Worm (Caenorhabditis elegans) whole organism, late embryonic: Measurements from ENCODE around the gene ubq-2.

ENCODE experiments used
- C38D4.7 ChIP-seq: fragments of 200-800 bp; sonication (Bioruptor generic); optimal IDR thresholded peaks from 2 replicates; lab custom pipeline; 2018; ENCODE audit warnings: mild to moderate bottlenecking, missing genetic modification characterization, moderate library complexity, missing compliant biosample characterization
- F13H6.1 ChIP-seq: sonication (generic microtip); optimal IDR thresholded peaks from 2 replicates; lab custom pipeline; 2016; ENCODE audit warnings: missing genetic modification characterization, missing compliant biosample characterization
- Y22D7AL.16 ChIP-seq: sonication (generic microtip); optimal IDR thresholded peaks from 2 replicates; lab custom pipeline; 2016; ENCODE audit warnings: missing genetic modification characterization, missing compliant biosample characterization
- ceh-14 ChIP-seq: sonication (generic microtip); optimal IDR thresholded peaks from 2 replicates; lab custom pipeline; 2016; ENCODE audit warnings: missing genotype, missing genetic modification characterization, missing compliant biosample characterization
- ceh-19 ChIP-seq: fragments of 200-800 bp; sonication (Bioruptor generic); optimal IDR thresholded peaks from 2 replicates; lab custom pipeline; 2018; ENCODE audit warnings: mild to moderate bottlenecking, missing genetic modification characterization, missing compliant biosample characterization
- ceh-22 ChIP-seq: sonication (generic microtip); optimal IDR thresholded peaks from 2 replicates; lab custom pipeline; 2017; ENCODE audit warnings: missing biosample characterization, missing genetic modification characterization
- ceh-24 ChIP-seq: sonication (generic microtip); optimal IDR thresholded peaks from 2 replicates; lab custom pipeline; 2016; ENCODE audit warnings: mild to moderate bottlenecking, missing genetic modification characterization, missing compliant biosample characterization
- ceh-34 ChIP-seq: sonication (generic microtip); optimal IDR thresholded peaks from 2 replicates; lab custom pipeline; 2016; ENCODE audit warnings: mild to moderate bottlenecking, missing genetic modification characterization, missing compliant biosample characterization
- ceh-45 ChIP-seq: fragments of 200-800 bp; sonication (Bioruptor generic); IDR thresholded peaks from 2 replicates; pipeline ENCODE4 v1.3.6; 2022; ENCODE audit warnings: missing genetic modification reagents, missing genetic modification characterization, missing compliant biosample characterization
- dmd-4 ChIP-seq: sonication (generic microtip); optimal IDR thresholded peaks from 2 replicates; lab custom pipeline; 2016; ENCODE audit warnings: borderline replicate concordance, missing genetic modification characterization, missing compliant biosample characterization
- elt-2 ChIP-seq: sonication (generic microtip); optimal IDR thresholded peaks from 2 replicates; lab custom pipeline; 2016; ENCODE audit warnings: missing genetic modification reagents, missing genetic modification characterization, missing compliant biosample characterization
- ets-4 ChIP-seq: sonication (generic microtip); optimal IDR thresholded peaks from 2 replicates; lab custom pipeline; 2016; ENCODE audit warnings: missing genetic modification characterization, missing compliant biosample characterization
- eyg-1 ChIP-seq: sonication (generic microtip); optimal IDR thresholded peaks from 2 replicates; lab custom pipeline; 2016; ENCODE audit warnings: missing genotype, missing genetic modification characterization, missing compliant biosample characterization
- fax-1 ChIP-seq: sonication (generic microtip); optimal IDR thresholded peaks from 2 replicates; lab custom pipeline; 2016; ENCODE audit warnings: missing genotype, missing genetic modification characterization, missing compliant biosample characterization
- gmeb-2 ChIP-seq: sonication (generic microtip); optimal IDR thresholded peaks from 2 replicates; lab custom pipeline; 2016; ENCODE audit warnings: missing genetic modification characterization, inconsistent platforms, missing compliant biosample characterization
- hlh-30 ChIP-seq: sonication (generic microtip); optimal IDR thresholded peaks from 2 replicates; lab custom pipeline; 2017; ENCODE audit warnings: antibody characterized with exemption, missing genetic modification characterization, missing compliant biosample characterization; ENCODE audit not compliant: insufficient read depth
- hlh-6 ChIP-seq: sonication (generic microtip); optimal IDR thresholded peaks from 2 replicates; lab custom pipeline; 2016; ENCODE audit warnings: missing genotype, missing genetic modification characterization, missing compliant biosample characterization
- hlh-8 ChIP-seq: sonication (generic microtip); optimal IDR thresholded peaks from 2 replicates; lab custom pipeline; 2016; ENCODE audit warnings: missing genotype, missing genetic modification characterization, missing compliant biosample characterization
- lim-6 ChIP-seq: sonication (generic microtip); optimal IDR thresholded peaks from 2 replicates; lab custom pipeline; 2016; ENCODE audit warnings: missing genetic modification characterization, missing compliant biosample characterization
- madf-2 ChIP-seq: sonication (generic microtip); optimal IDR thresholded peaks from 2 replicates; lab custom pipeline; 2017; ENCODE audit warnings: missing genetic modification characterization, missing compliant biosample characterization
- mec-3 ChIP-seq: sonication (generic microtip); optimal IDR thresholded peaks from 2 replicates; lab custom pipeline; 2016; ENCODE audit warnings: borderline replicate concordance, missing genetic modification characterization, missing compliant biosample characterization
- nhr-232 ChIP-seq: sonication (generic microtip); optimal IDR thresholded peaks from 2 replicates; lab custom pipeline; 2016; ENCODE audit warnings: missing genetic modification characterization, missing compliant biosample characterization
- npax-4 ChIP-seq: sonication (generic microtip); optimal IDR thresholded peaks from 2 replicates; lab custom pipeline; 2016; ENCODE audit warnings: missing genetic modification characterization, missing compliant biosample characterization
- odd-2 ChIP-seq: sonication (generic microtip); optimal IDR thresholded peaks from 2 replicates; lab custom pipeline; 2017; ENCODE audit warnings: antibody characterized with exemption, mild to moderate bottlenecking, missing genetic modification characterization, missing compliant biosample characterization
- pag-3 ChIP-seq: sonication (generic microtip); optimal IDR thresholded peaks from 2 replicates; lab custom pipeline; 2016; ENCODE audit warnings: missing compliant biosample characterization, missing genetic modification characterization, borderline replicate concordance
- pat-9 ChIP-seq: fragments of 200-800 bp; sonication (Bioruptor generic); optimal IDR thresholded peaks from 2 replicates; lab custom pipeline; 2018; ENCODE audit warnings: mild to moderate bottlenecking, missing genetic modification characterization, moderate library complexity, missing compliant biosample characterization
- pax-1 ChIP-seq: fragments of 150-350 bp; optimal IDR thresholded peaks from 2 replicates; lab custom pipeline; 2014; ENCODE audit warnings: missing biosample characterization, missing genetic modification characterization
- pha-2 ChIP-seq: sonication (generic microtip); optimal IDR thresholded peaks from 2 replicates; lab custom pipeline; 2017; ENCODE audit warnings: mild to moderate bottlenecking, missing genetic modification characterization, missing compliant biosample characterization
- pros-1 ChIP-seq: fragments of 150-350 bp; optimal IDR thresholded peaks from 2 replicates; lab custom pipeline; 2014; ENCODE audit warnings: missing biosample characterization, missing genetic modification reagents, missing genetic modification characterization
- ref-2 ChIP-seq: sonication (generic microtip); optimal IDR thresholded peaks from 2 replicates; lab custom pipeline; 2016; ENCODE audit warnings: missing genetic modification characterization, missing compliant biosample characterization
- rnt-1 ChIP-seq: sonication (generic microtip); optimal IDR thresholded peaks from 2 replicates; lab custom pipeline; 2016; ENCODE audit warnings: missing genetic modification characterization, missing compliant biosample characterization
- sox-2 ChIP-seq: fragments of 200-800 bp; sonication (Bioruptor generic); IDR thresholded peaks from 2 replicates; pipeline ENCODE4 v1.3.6; 2022; ENCODE audit warnings: missing genetic modification reagents, missing genetic modification characterization, missing compliant biosample characterization
- tbx-2 ChIP-seq: sonication (generic microtip); optimal IDR thresholded peaks from 2 replicates; lab custom pipeline; 2016; ENCODE audit warnings: missing genetic modification characterization, missing compliant biosample characterization
- tbx-7 ChIP-seq: sonication (generic microtip); optimal IDR thresholded peaks from 2 replicates; lab custom pipeline; 2016; ENCODE audit warnings: missing genotype, missing genetic modification characterization, missing compliant biosample characterization
- unc-42 ChIP-seq: sonication (generic microtip); optimal IDR thresholded peaks from 2 replicates; lab custom pipeline; 2016; ENCODE audit warnings: missing genotype, missing genetic modification characterization, missing compliant biosample characterization
- unc-55 ChIP-seq: sonication (generic microtip); optimal IDR thresholded peaks from 2 replicates; lab custom pipeline; 2017; ENCODE audit warnings: missing biosample characterization, missing genetic modification reagents, missing genetic modification characterization
- zip-5 ChIP-seq: sonication (generic microtip); optimal IDR thresholded peaks from 2 replicates; lab custom pipeline; 2016; ENCODE audit warnings: missing genetic modification characterization, missing compliant biosample characterization

ubq-2 gene

ce11 chrIII:12968330-12968729 is 10.0 kb downstream of the ubq-2 start (continued):
- TF ChIP-seq zip-5 (tag; lab: Kevin White, UChicago): no peak
- no peak for TF ChIP-seq hlh-8 (tag; lab: Kevin White, UChicago)

ce11 chrIII:12967437-12968043 is 10.8 kb downstream of the ubq-2 start:
- TF ChIP-seq ceh-45 (no peak), fax-1 (no peak), odd-2 (no peak), elt-2 (tag; lab: Kevin White, UChicago) (peak; percentile 64), unc-55 (GFP tag; lab: Kevin White, UChicago) (no peak)

- no peak for TF ChIP-seq ets-4 (tag; lab: Kevin White, UChicago)
- no peak for TF ChIP-seq ref-2 (tag; lab: Kevin White, UChicago)
- no peak for TF ChIP-seq pat-9 (tag; lab: Kevin White, UChicago)
- TF ChIP-seq tbx-2 (tag; lab: Kevin White, UChicago): no peak
- TF ChIP-seq ceh-14 (tag; lab: Kevin White, UChicago): no peak
- TF ChIP-seq unc-42 (tag; lab: Kevin White, UChicago): no peak
- no peak for TF ChIP-seq ceh-34 (tag; lab: Kevin White, UChicago)
- no peak for TF ChIP-seq ceh-24 (tag; lab: Kevin White, UChicago)
- TF ChIP-seq dmd-4 (tag; lab: Kevin White, UChicago): no peak
- no peak for TF ChIP-seq ceh-19
Observed at ce11 chrIII:12966895-12967294, 11.4 kb downstream of the ubq-2 start, which contains the start of gene ttm-1. Gene ttm-1, minus strand, starts transcription at chrIII:12966995.

ce11 chrIII:12960705-12961104 is 17.6 kb downstream of the ubq-2 start:
- TF ChIP-seq pag-3 (tag; lab: Kevin White, UChicago) (no peak), nhr-232 (tag; lab: Kevin White, UChicago) (no peak), ceh-34 (tag; lab: Kevin White, UChicago) (no peak), F13H6.1 (tag; lab: Kevin White, UChicago) (no peak), hlh-30 (tag; lab: Kevin White, UChicago) (no peak), sox-2 (GFP tag; lab: Robert Waterston, UW) (no peak), lim-6 (no peak), elt-2 (tag; lab: Kevin White, UChicago) (no peak), gmeb-2 (tag; lab: Kevin White, UChicago) (no peak), C38D4.7 (GFP tag; lab: Kevin White, UChicago) (no peak), pros-1 (no peak), ceh-24 (tag; lab: Kevin White, UChicago) (no peak), mec-3 (tag; lab: Kevin White, UChicago) (no peak), hlh-8 (tag; lab: Kevin White, UChicago) (no peak), tbx-2 (tag; lab: Kevin White, UChicago) (no peak), unc-55 (GFP tag; lab: Kevin White, UChicago) (no peak), ceh-19 (no peak), pax-1 (tag; lab: Kevin White, UChicago) (no peak)

- peak; percentile 10 for TF ChIP-seq elt-2 (tag; lab: Kevin White, UChicago)
- no peak for TF ChIP-seq tbx-7 (tag; lab: Kevin White, UChicago)
Observed at ce11 chrIII:12959286-12959685, 19.0 kb downstream of the ubq-2 start.

ce11 chrIII:12952615-12953014 is 25.7 kb downstream of the ubq-2 start:
- no peak for TF ChIP-seq ceh-19
- TF ChIP-seq tbx-2 (tag; lab: Kevin White, UChicago): no peak
- TF ChIP-seq elt-2 (tag; lab: Kevin White, UChicago): no peak
- no peak for TF ChIP-seq npax-4 (tag; lab: Kevin White, UChicago)
- TF ChIP-seq hlh-30 (tag; lab: Kevin White, UChicago): no peak
- TF ChIP-seq rnt-1 (tag; lab: Kevin White, UChicago): no peak
- no peak for TF ChIP-seq ceh-14 (tag; lab: Kevin White, UChicago)
- TF ChIP-seq Y22D7AL.16 (tag; lab: Kevin White, UChicago): no peak
- no peak for TF ChIP-seq eyg-1 (tag; lab: Kevin White, UChicago)
- no peak for TF ChIP-seq pha-2 (tag; lab: Kevin White, UChicago)
- TF ChIP-seq odd-2: no peak
- TF ChIP-seq hlh-6 (tag; lab: Kevin White, UChicago): no peak
- no peak for TF ChIP-seq ceh-22 (tag; lab: Kevin White, UChicago)
- TF ChIP-seq madf-2 (tag; lab: Kevin White, UChicago): no peak
- TF ChIP-seq nhr-232 (tag; lab: Kevin White, UChicago): no peak
- no peak for TF ChIP-seq mec-3 (tag; lab: Kevin White, UChicago)
